Worm (Caenorhabditis elegans): Measurements from ENCODE around the gene ncx-1.

The ncx-1 gene

DNA sequence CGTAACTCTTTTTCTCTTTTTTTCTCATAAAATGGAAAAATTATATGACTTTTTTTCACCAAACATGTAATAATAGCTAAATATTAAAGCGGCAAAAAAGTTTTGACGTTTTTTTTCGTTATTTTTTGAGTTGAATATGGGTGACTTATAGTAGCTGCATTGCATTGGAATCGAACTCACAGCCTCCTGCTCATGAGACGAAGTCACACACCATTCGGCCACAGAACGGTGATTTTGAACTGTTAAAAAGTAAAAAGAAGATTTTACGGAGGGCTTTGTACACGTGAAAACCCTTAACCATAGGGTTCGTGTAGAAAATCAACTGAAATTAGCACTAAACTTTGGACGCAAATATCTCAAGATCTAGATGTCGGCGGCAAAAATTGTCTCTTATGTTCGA is 31.4 kb upstream of the ncx-1 start:
- TF ChIP-seq ztf-11 (tag; optimal IDR thresholded peaks at IDR 0.05) (no peak), snpc-4 (tag; optimal IDR thresholded peaks at IDR 0.05) (no peak)

DNA sequence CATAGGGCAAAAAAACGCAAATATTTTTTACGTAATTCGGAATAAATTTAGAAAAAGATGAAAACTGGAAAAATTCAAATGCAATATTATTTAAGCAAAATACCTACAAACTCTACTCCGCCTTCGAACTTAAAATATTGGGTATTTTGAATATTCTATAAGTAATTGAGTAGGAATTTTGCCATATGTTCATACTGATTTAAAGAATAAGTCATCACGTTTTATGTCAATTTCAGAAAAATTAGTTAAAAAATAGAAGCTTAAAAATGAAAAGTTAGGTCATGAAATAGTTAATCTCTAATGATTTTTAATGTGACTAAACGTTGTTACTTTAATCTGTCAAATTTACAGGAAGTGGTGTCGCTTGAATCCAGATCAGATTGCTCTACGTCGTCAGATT is 31.0 kb upstream of the ncx-1 start, which contains the start of gene F19B2.7:
TSS of gene F19B2.7 (plus strand) at position 301 of the 400 bp plus-strand sequence.
- TF ChIP-seq elt-2 (tag; optimal IDR thresholded peaks at IDR 0.05) (no peak), daf-12 (tag; optimal IDR thresholded peaks at IDR 0.05) (no peak), lsy-12 (tag; optimal IDR thresholded peaks at IDR 0.05) (no peak), nhr-28 (tag; optimal IDR thresholded peaks at IDR 0.05) (no peak), nhr-77 (tag; optimal IDR thresholded peaks at IDR 0.05) (no peak), nhr-237 (tag; optimal IDR thresholded peaks at IDR 0.05) (no peak)

DNA sequence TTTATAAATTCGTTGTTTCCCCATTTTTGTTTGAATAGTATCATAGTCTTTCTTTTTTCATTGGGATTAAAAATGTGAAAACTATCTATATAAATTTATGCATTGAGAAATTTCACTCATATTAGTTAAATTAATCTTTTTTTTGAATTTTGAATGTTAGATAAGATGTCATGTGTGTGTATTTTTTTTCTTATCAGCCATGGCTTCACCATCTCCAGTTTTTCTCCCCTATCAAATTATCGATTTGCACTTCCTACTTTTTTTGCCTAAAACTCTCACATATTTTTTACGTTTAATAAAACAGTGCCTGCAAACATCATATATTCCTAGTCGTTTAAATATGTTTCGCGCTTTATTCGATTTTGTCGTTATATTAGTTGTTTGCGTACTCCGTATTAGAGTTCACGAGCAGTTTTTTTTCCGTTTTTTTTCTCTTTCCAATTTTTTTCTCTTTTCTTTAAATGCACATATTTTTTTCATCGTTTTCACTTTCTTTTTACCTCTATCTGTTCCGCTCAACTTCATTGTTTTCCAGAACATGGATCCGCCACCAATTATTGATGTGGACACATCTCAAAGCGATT is 27.3 kb upstream of the ncx-1 start, which contains the start of gene Y113G7A.13:
TSS of gene Y113G7A.13 (plus strand) at position 534 of the 584 bp plus-strand sequence.
- TF ChIP-seq elt-3 (tag; optimal IDR thresholded peaks at IDR 0.05) (no peak), ztf-11 (tag; optimal IDR thresholded peaks at IDR 0.05) (no peak), zag-1 (tag; optimal IDR thresholded peaks at IDR 0.05) (no peak), lsy-12 (tag; optimal IDR thresholded peaks at IDR 0.05) (no peak), nhr-28 (tag; optimal IDR thresholded peaks at IDR 0.05) (no peak), hmg-11 (tag; optimal IDR thresholded peaks at IDR 0.05) (no peak), nhr-43 (tag; optimal IDR thresholded peaks at IDR 0.05; ENCODE audit: poor library complexity, severe bottlenecking) (no peak), unc-62 (GFP tag; optimal IDR thresholded peaks at IDR 0.05) (no peak), pqm-1 (tag; optimal IDR thresholded peaks at IDR 0.05) (peak; percentile 80), mdl-1 (tag; optimal IDR thresholded peaks at IDR 0.05) (no peak), jun-1 (tag; optimal IDR thresholded peaks at IDR 0.05) (peak; percentile 36), snpc-4 (tag; optimal IDR thresholded peaks at IDR 0.05) (no peak), skn-1 (tag; optimal IDR thresholded peaks at IDR 0.05) (no peak), mml-1 (tag; optimal IDR thresholded peaks at IDR 0.05) (no peak), nhr-11 (tag; optimal IDR thresholded peaks at IDR 0.05) (no peak), nhr-237 (tag; optimal IDR thresholded peaks at IDR 0.05) (no peak), pha-4 (tag; optimal IDR thresholded peaks at IDR 0.05) (peak; percentile 54), tbx-2 (tag; optimal IDR thresholded peaks at IDR 0.05) (no peak), elt-2 (tag; optimal IDR thresholded peaks at IDR 0.05) (peak; percentile 97), ceh-28 (tag; optimal IDR thresholded peaks at IDR 0.05) (peak; percentile 35), nhr-77 (tag; optimal IDR thresholded peaks at IDR 0.05) (no peak)

DNA sequence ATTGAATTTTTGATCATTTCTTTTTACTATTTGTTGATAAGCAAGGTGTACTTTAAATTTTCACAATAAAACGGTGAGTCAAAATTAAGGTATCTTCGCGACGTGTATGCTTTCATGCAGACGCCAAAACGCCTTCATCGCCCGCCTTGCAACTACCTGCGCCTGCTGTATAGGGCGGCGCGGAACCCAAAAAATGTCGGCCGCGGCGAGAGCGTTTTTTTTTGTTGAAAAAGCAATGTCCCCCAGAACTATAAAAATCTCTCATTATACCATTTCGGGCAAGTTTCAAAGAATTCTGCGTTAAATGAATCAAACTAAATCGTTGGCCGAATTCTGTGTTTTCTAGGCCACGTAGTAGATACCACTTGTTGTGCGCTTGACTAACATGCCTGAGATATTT is 23.2 kb upstream of the ncx-1 start:
- TF ChIP-seq mdl-1 (tag; optimal IDR thresholded peaks at IDR 0.05) (no peak), lin-39 (tag; optimal IDR thresholded peaks at IDR 0.05) (no peak), egl-27 (tag; optimal IDR thresholded peaks at IDR 0.05) (no peak), ztf-4 (tag; optimal IDR thresholded peaks at IDR 0.05) (no peak), R02D3.7 (tag; optimal IDR thresholded peaks at IDR 0.05) (no peak), ceh-28 (tag; optimal IDR thresholded peaks at IDR 0.05) (no peak), elt-2 (tag; optimal IDR thresholded peaks at IDR 0.05) (no peak), egl-5 (tag; optimal IDR thresholded peaks at IDR 0.05) (no peak), elt-1 (tag; optimal IDR thresholded peaks at IDR 0.05) (no peak), elt-3 (tag; optimal IDR thresholded peaks at IDR 0.05) (no peak), fkh-2 (tag; optimal IDR thresholded peaks at IDR 0.05) (no peak), pqm-1 (tag; optimal IDR thresholded peaks at IDR 0.05) (no peak), nhr-237 (tag; optimal IDR thresholded peaks at IDR 0.05) (no peak)

DNA sequence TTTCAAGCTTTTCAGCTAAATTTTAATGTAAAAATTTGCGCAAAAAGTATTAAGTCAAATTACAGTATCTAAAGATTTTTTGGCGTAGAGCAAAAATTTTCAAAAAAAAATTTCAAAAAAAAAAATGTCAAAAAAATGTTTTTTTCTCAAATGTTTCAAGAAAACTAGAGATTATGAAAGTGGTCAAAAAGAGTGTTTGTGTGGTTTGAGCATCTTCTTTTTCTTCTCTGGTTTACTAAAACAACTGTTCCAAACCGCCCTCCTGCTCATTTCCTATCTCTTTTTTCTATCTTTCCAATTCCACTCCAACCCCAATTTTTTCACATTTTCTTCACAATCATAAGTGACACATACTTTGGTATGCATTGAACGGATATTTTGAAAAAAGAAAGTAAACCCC is 21.8 kb upstream of the ncx-1 start, which contains the start of gene Y113G7A.12:
TSS of gene Y113G7A.12 (plus strand) at position 301 of the 400 bp plus-strand sequence.
- TF ChIP-seq fos-1 (tag; optimal IDR thresholded peaks at IDR 0.05) (no peak), nhr-25 (tag; optimal IDR thresholded peaks at IDR 0.05) (no peak), ceh-9 (tag; optimal IDR thresholded peaks at IDR 0.05) (no peak), hmg-11 (tag; optimal IDR thresholded peaks at IDR 0.05) (no peak), ZK546.5 (tag; optimal IDR thresholded peaks at IDR 0.05) (no peak), elt-2 (tag; optimal IDR thresholded peaks at IDR 0.05) (no peak), skn-1 (tag; optimal IDR thresholded peaks at IDR 0.05) (no peak), ceh-82 (tag; optimal IDR thresholded peaks at IDR 0.05) (no peak), ceh-16 (tag; optimal IDR thresholded peaks at IDR 0.05) (no peak), aly-2 (tag; optimal IDR thresholded peaks at IDR 0.05) (no peak), pha-4 (tag; optimal IDR thresholded peaks at IDR 0.05) (no peak), eor-1 (tag; optimal IDR thresholded peaks at IDR 0.05) (no peak), pqm-1 (tag; optimal IDR thresholded peaks at IDR 0.05) (no peak), R02D3.7 (tag; optimal IDR thresholded peaks at IDR 0.05) (no peak), unc-39 (tag; optimal IDR thresholded peaks at IDR 0.05) (no peak), fkh-2 (tag; optimal IDR thresholded peaks at IDR 0.05) (no peak), elt-3 (tag; optimal IDR thresholded peaks at IDR 0.05) (no peak)
